Comparison of ENCODE assay signal across 3 fruit fly cellular contexts in the genomic region with DNA sequence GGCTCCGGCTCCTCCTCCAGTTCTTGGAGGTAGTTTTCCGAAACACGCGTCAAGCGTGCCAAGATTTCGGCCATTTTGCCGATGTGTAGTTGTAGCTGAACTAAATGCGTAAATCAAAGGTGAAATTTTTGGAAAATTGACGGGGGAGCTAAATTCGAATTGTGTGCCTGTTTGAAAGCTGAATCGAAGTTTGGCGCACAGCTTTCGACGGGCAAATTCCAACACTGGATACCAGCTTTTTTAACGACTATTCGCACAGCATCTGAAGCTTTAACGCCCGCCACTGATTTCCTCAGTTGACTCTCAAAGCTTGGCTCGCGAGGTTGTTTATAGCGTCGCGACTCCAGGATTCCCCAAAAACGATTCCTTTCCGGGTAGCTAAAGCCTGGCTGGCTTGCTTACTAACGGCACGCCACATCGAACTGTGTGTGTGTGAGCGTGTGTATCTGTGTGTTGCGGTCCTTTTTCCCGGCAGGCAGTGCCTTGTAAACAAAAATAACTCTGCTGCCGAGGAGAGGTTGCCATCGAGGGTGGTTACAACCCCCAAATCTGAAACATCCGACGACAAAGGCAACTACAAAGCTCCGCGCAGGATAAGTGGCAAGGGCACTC.
TF ChIP-seq lines count a peak whose summit lies in the region.

Gene CG10510, minus strand, starts transcription at position 164 of the 612 bp plus-strand sequence.
Gene CG10508, plus strand, starts transcription at position 295 of the 612 bp plus-strand sequence.

- TF ChIP-seq CTCF in whole organism, embryonic (GFP tag; optimal IDR thresholded peaks at IDR 0.05; lab: Kevin White, UChicago): no peak

TF ChIP-seq in whole organism, embryonic, 481 proteins besides CTCF, POLR2A, EP300 and RAD21 (continues in another document):
- TF ChIP-seq pita (GFP tag; optimal IDR thresholded peaks at IDR 0.05; lab: Kevin White, UChicago) (no peak), Deaf1 (tag; optimal IDR thresholded peaks at IDR 0.05; lab: Kevin White, UChicago) (peak; percentile 69), sens-2 (GFP tag; IDR thresholded peaks at IDR 0.05; lab: Robert Waterston, UW) (no peak), jumu (GFP tag; optimal IDR thresholded peaks at IDR 0.05; lab: Kevin White, UChicago) (no peak), chn (GFP tag; optimal IDR thresholded peaks at IDR 0.05; lab: Kevin White, UChicago) (no peak), Sox102F (GFP tag; optimal IDR thresholded peaks at IDR 0.05; lab: Kevin White, UChicago) (no peak), pzg (GFP tag; optimal IDR thresholded peaks at IDR 0.05; lab: Kevin White, UChicago) (peak; percentile 36), br (optimal IDR thresholded peaks at IDR 0.05; lab: Kevin White, UChicago) (no peak), CG16863 (GFP tag; optimal IDR thresholded peaks at IDR 0.05; lab: Kevin White, UChicago) (no peak), Hmr (GFP tag; optimal IDR thresholded peaks at IDR 0.05; lab: Kevin White, UChicago) (peak; percentile 33), zen (tag; optimal IDR thresholded peaks at IDR 0.05; lab: Kevin White, UChicago) (no peak), abd-A (tag; optimal IDR thresholded peaks at IDR 0.05; lab: Kevin White, UChicago) (peak; percentile 80), CG5953 (GFP tag; IDR thresholded peaks at IDR 0.05; lab: Robert Waterston, UW) (no peak), CG2129 (GFP tag; IDR thresholded peaks at IDR 0.05; lab: Robert Waterston, UW; ENCODE audit: partially characterized antibody) (no peak), Med (GFP tag; lab: Kevin White, UChicago) (peak; percentile 80), CG10979 (tag; optimal IDR thresholded peaks at IDR 0.05; lab: Kevin White, UChicago) (no peak), gro (GFP tag; optimal IDR thresholded peaks at IDR 0.05; lab: Kevin White, UChicago) (peak; percentile 16), CG5180 (GFP tag; optimal IDR thresholded peaks at IDR 0.05; lab: Kevin White, UChicago) (peak; percentile 34), Doc3 (GFP tag; IDR thresholded peaks at IDR 0.05; lab: Robert Waterston, UW; ENCODE audit: partially characterized antibody) (no peak), exex (tag; optimal IDR thresholded peaks at IDR 0.05; lab: Kevin White, UChicago) (no peak), Lhr (GFP tag; optimal IDR thresholded peaks at IDR 0.05; lab: Kevin White, UChicago) (no peak), nerfin-1 (tag; optimal IDR thresholded peaks at IDR 0.05; lab: Kevin White, UChicago) (peak; percentile 95), CG13624 (GFP tag; optimal IDR thresholded peaks at IDR 0.05; lab: Kevin White, UChicago) (no peak), tin (GFP tag; optimal IDR thresholded peaks at IDR 0.05; lab: Kevin White, UChicago) (no peak), Sin3A (optimal IDR thresholded peaks at IDR 0.05; lab: Kevin White, UChicago) (no peak), cg (GFP tag; optimal IDR thresholded peaks at IDR 0.05; lab: Kevin White, UChicago) (peak; percentile 34), chinmo (GFP tag; IDR thresholded peaks at IDR 0.05; lab: Robert Waterston, UW; ENCODE audit: partially characterized antibody) (0 out of 4 replicates have a peak, but pooled peaks have one; percentile 5), caup (GFP tag; optimal IDR thresholded peaks at IDR 0.05; lab: Kevin White, UChicago; ENCODE audit: severe bottlenecking) (peak; percentile 21)

TF ChIP-seq in whole organism, pupa, 21 proteins besides CTCF, POLR2A, EP300 and RAD21:
- TF ChIP-seq EcR (GFP tag; optimal IDR thresholded peaks at IDR 0.05; lab: Kevin White, UChicago) (no peak), CG4496 (GFP tag; IDR thresholded peaks at IDR 0.05; lab: Robert Waterston, UW) (peak; percentile 43; the same call in 1 of the 3 replicates), rn (GFP tag; IDR thresholded peaks at IDR 0.05; lab: Robert Waterston, UW) (no peak), CG12605 (GFP tag; IDR thresholded peaks at IDR 0.05; lab: Robert Waterston, UW) (0 out of 2 replicates have a peak, but pooled peaks have one; percentile 12)
TF ChIP-seq in whole organism, pupa: peak in this region for 2.

TF ChIP-seq in whole organism, wandering third instar larva, 38 proteins besides CTCF, POLR2A, EP300 and RAD21:
- TF ChIP-seq foxo (GFP tag; optimal IDR thresholded peaks at IDR 0.05; lab: Kevin White, UChicago): no peak
- peak; percentile 16 for TF ChIP-seq Dif (GFP tag; optimal IDR thresholded peaks at IDR 0.05; lab: Kevin White, UChicago; ENCODE audit: partially characterized antibody)
- no peak for TF ChIP-seq rgr (GFP tag; optimal IDR thresholded peaks at IDR 0.05; lab: Kevin White, UChicago)
- TF ChIP-seq Sp1 (GFP tag; optimal IDR thresholded peaks at IDR 0.05; lab: Kevin White, UChicago): no peak
- no peak for TF ChIP-seq pan (optimal IDR thresholded peaks at IDR 0.05; lab: Kevin White, UChicago)
- no peak for TF ChIP-seq psq (GFP tag; optimal IDR thresholded peaks at IDR 0.05; lab: Kevin White, UChicago)
- no peak for TF ChIP-seq Rel (GFP tag; optimal IDR thresholded peaks at IDR 0.05; lab: Kevin White, UChicago)
- TF ChIP-seq Rel (tag; optimal IDR thresholded peaks at IDR 0.05; lab: Kevin White, UChicago): peak; percentile 21
- no peak for TF ChIP-seq sv (GFP tag; optimal IDR thresholded peaks at IDR 0.05; lab: Kevin White, UChicago)
- TF ChIP-seq Vsx2 (GFP tag; optimal IDR thresholded peaks at IDR 0.05; lab: Kevin White, UChicago; ENCODE audit: partially characterized antibody): no peak
- TF ChIP-seq usp (GFP tag; optimal IDR thresholded peaks at IDR 0.05; lab: Kevin White, UChicago): no peak
- no peak for TF ChIP-seq lola (GFP tag; optimal IDR thresholded peaks at IDR 0.05; lab: Kevin White, UChicago)
- no peak for TF ChIP-seq Hr78 (GFP tag; optimal IDR thresholded peaks at IDR 0.05; lab: Kevin White, UChicago)
